Fruit fly (Drosophila melanogaster): ENCODE results near the gene Sos.

Sos gene

DNA sequence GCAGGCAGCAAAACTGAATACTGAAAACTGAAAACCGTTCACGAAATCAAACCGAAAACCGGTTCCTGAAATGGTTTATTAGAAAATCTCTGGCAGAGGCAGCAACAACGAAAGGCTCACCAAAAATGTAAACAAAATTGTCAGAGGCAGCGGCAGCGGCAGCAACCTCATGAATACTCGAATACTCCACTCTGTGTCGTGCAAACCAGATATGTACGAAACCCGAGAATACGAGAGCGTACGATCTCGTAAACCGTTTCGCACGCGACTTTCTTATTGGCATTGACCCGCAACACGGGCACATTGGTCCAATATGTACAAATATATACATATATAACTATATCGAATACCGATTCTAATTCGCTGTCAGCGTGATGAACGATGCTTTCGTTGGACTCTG, 24.0 kb downstream of the Sos start:
- TF ChIP-seq noc (tag; optimal IDR thresholded peaks at IDR 0.05), result no peak

DNA sequence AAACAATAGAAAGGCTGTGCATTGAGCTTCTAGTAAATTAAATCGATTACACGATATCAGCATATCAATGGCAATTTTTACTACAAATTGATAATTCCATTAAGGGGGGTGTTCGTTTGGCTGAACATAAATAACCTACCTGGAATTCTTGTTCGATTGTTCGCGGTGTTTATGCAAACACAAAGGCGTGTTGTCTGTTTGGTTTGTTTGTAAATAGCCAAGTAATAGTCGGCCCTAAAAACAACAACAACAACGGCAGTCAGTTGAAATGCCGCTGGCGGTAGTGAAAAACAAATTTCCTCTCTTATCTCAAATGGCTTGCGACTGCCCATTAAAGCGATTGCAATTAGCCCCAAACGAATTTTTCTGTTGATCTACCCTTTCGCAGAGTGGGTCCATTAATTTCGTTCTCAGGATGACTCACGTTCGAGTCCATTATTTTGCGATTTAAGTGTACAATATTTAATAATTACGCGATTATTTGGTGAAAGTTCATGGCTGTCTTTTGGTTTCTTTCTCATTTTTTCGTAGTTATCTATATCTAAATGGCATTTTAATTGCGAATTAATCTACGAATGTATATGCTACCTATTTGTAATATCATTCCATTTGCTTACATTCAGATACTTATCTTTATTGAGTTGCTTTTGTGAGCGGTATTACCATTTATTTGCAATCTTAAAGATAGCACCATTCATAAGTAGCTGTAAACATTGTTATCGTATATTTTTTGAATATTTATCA, 25.2 kb downstream of the Sos start:
- TF ChIP-seq noc (tag; optimal IDR thresholded peaks at IDR 0.05), result peak; percentile 53

DNA sequence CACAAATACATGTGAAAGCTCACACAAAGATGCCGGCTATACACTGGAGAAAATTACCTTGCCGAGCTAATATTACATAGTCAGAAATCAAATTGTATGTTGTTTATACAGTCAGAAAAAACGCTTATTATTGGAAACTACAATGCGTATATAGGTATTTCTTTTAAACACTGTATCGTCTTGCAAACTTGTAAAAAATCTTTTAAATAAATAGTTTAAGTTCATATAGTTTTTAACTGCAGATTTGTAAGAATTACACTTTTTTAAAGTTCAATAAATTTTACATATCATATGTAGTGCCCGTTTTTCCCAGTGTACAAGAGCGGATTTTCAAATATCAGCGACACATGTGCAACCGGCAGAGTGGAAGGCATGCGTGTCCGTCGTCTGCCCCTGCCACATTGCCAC, 26.1 kb downstream of the Sos start:
- TF ChIP-seq noc (tag; optimal IDR thresholded peaks at IDR 0.05), result peak; percentile 82

DNA sequence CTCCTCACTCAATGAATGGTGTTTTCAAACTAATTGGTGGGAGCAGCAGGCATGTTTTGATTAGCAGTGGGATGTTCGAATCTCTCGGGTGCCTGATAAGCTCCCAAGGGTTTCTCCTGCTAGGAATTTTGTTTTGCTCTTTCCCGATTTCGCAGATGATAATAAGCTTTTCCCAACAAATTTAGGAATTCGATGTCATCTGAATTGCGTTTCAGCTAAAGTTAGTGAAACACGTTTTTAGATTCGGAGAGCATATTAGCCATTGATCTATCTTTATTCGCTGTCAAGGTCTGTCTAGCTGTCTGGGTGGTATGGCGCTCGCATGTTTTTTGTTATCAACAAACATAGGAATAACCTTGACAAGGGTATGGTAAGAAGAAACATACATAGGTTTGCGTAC, 27.9 kb downstream of the Sos start, which contains the start of gene CG33307:
Gene CG33307 (minus strand): TSS at position 13 of the 400 bp plus-strand sequence.
- TF ChIP-seq noc (tag; optimal IDR thresholded peaks at IDR 0.05), result peak; percentile 61

DNA sequence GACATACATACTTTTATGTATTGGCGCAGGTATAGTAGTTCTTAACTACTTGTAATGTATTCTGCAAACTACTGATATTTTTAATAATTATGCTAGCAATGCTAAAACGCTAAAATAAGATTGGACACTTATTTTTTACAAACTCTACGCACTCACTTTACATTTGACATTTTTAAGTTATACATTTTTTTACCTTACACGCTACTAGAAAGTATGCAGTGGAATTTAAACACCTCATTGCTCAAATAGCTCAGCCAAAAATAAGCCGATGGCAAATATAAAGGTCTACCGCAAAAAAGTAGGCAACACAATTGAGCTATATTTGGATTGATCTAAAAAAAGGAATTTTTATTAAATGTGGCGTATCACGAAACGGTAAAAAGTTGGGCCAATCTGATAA, 28.5 kb downstream of the Sos start:
- no peak for TF ChIP-seq noc (tag; optimal IDR thresholded peaks at IDR 0.05)

DNA sequence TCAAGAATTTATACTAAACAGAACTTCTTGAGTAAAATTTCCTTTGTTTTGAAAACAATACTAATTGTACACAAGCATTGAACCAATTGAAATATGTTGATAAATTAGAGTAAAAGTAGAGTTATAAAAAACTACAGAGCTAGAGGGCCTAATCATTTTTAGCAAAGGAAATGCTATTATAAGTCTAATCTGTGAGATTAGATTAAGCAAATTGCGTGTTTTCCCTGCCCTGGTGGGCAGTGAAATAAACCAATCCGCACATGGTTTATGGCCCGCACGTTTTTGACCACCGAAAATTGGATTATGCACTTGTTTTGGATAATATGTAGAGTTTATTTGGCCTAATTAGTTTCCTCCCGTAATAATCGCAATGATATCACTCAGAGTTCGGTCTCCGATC, 29.0 kb downstream of the Sos start:
- TF ChIP-seq noc (tag; optimal IDR thresholded peaks at IDR 0.05), result no peak

DNA sequence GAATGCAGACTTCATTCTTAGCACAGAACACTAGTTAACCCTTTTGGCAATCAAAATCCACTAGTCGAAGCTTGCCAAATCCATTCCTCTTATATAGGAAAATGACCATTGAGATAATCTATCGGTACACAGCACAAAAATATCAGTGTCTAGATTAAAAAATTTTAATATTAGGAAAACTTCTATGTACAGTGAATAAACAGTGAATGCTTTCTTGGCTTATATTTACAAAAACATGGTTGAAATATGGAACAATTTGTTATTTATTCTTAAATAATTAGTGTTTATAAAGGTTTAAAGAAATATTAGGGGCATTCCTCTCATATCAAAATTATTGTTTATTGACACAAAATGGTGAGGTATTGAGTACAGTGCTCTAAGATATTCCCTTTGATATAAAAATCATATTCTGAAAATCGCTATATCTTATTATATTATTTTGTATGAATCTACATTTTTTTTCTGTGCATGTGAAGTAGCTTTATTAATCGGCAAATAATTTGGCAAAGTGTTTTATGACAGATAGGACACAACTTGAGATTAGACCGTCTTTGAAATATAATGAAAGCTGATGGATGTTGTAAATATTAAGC, 30.2 kb downstream of the Sos start, which contains the start of gene CG33306:
Gene CG33306 (minus strand): TSS at position 51 of the 593 bp plus-strand sequence.
- TF ChIP-seq noc (tag; optimal IDR thresholded peaks at IDR 0.05), result peak; percentile 92

DNA sequence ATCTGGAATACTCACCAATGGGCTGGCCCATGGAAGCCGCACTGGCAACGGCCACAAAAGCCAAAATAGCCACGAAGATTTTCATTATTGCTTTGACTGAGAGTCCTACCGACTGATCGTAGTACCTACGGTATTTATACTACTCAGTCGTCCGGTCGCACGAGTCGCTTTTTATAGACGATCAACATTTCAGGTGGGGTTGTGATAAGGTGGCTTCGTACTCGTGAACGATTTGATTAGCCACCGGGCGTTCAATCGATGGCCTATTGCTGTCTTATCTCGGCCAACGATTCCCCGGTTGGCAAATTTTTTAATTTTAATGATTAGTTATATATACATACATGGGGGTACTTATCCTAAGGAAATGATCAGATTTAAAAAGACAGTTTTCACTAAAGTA, 31.6 kb downstream of the Sos start, which contains the start of gene CG8997:
Gene CG8997 (minus strand): TSS at position 148 of the 400 bp plus-strand sequence.
- no peak for TF ChIP-seq noc (tag; optimal IDR thresholded peaks at IDR 0.05)

DNA sequence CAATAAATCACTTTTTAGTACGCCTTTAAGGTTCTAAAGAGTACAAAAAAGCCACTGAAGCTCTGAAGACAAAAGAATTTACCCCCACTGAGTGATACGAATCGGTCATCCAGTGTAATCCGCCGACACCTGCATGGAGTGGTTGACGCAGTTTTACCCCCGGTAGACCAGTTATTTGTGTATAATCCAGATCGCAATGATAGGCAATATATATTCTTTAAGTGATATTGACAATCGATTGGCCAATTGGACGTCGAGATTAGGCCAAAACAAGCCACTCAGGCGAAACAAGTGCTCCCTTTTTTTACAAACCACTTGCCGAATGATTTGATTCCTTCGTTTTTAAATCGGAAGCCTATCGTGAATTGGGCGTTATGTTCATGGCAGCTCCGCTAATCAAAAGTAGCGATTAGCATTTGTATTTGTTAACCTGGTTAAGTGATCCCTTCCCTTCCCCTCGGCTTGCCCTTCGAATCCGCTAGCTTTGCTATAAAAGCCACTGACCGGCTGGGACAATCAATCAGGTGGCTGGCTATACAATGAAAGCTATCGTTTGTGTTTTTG, 32.7 kb downstream of the Sos start, which contains the start of gene CG7916:
Gene CG7916 (plus strand): TSS at position 514 of the 564 bp plus-strand sequence.
- TF ChIP-seq noc (tag; optimal IDR thresholded peaks at IDR 0.05), result no peak

DNA sequence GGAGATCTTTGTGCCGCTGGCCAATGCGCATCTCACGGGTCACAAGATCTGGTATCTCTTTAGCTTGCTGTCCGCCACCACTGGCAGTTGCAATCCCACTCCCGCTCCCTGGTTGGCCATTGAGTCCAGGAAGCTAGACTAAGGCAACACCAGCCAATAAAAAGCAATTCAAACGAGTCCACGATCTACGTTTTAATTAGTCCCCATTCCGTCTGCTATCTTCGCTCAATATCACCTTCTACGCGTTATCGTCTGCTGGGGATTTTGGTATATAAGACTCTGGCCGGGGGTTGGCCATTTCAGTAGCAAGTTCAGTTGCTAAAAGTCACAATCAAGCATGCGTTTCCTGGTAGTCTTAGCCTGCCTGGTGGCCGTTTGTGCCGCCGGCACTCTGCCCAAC, 34.0 kb downstream of the Sos start, which contains the start of gene CG7953:
Gene CG7953 (plus strand): TSS at position 301 of the 400 bp plus-strand sequence.
- TF ChIP-seq noc (tag; optimal IDR thresholded peaks at IDR 0.05), result no peak

DNA sequence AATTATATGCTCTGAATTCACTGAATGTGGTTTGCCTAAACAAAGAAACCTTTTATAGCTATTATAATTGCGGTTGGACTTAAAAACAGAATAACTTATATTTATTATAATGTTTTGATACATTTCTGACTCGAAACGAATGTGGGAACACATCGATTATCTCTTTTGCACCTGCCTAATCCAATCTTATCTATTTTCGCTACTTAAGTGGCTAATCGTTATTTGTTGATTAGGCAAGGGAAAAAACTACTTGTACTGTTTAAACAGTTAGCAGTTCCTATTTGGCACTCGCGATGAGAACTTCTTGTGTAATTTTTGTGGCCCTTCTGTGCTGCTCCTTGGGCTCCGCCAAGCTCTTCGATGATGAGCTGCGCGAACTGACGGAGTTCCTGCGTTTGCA, 35.5 kb downstream of the Sos start, which contains the start of gene CG7968:
Gene CG7968 (plus strand): TSS at position 276 of the 400 bp plus-strand sequence.
- no peak for TF ChIP-seq noc (tag; optimal IDR thresholded peaks at IDR 0.05)

DNA sequence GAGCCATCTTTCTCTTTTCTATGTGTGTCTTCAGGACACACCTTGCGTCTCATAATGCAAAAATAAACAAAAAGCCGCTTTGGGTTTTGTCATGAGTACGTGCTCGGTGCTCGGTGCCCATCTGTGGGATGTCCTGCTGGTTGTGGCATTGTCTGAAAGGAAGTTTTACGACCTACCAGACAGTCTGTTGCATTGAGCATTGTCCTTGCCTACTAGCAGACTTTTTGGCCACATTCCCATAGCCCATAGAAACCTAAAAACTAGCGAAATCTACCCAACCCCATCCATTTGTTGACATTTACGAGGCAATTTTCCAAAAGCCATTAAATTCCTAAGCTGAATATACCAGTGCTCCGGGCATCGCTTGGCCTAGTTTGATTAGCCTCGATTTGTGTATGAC, 37.5 kb downstream of the Sos start:
- no peak for TF ChIP-seq noc (tag; optimal IDR thresholded peaks at IDR 0.05)

DNA sequence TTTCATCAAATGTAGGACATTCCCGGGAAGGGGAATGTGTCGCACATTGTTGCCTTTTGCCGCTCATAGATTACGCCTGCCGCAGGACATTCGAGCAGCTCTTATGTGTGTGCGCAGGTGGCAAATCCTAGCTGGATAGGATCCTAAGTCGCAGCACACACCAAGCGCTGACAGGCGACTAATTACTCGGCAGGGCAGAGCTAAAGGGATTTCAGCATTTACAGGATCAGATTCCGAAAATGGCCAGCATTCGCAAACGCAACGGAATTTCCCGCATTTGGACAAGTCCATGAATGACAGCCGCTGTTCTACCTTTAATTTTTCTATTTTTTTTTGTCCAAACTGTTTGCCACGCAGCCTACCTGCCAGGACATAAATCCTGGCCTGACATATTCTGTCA, 54.0 kb downstream of the Sos start:
- no peak for TF ChIP-seq noc (tag; optimal IDR thresholded peaks at IDR 0.05)

DNA sequence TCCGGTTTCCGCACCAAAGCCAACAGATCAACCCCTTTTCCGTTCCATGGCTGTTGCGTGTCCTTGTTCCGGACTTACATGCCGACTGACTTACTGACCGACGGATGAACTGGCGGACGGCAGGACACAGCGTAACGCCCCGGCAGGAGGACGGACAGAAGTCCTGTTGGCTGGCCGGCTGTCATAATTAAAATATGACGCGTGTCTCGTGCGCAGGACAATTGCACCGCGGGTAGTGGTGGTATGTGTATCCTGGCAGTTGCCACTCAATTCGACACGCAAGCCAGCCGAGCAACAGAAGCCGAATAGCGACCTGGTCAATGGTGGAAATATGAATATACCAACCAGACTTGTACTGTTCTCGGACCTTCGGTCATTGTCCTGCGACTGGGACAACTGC, 55.8 kb downstream of the Sos start:
- TF ChIP-seq noc (tag; optimal IDR thresholded peaks at IDR 0.05), result no peak
